Fruit fly (Drosophila melanogaster): ENCODE data around the gene Jhbp5.
A peak's percentile ranks its signal among the peaks of the same experiment; 100 is the strongest.

Gene Jhbp5

dm6 chr3R:16042137-16042899 is 3.6 kb downstream of the Jhbp5 start:
- TF ChIP-seq CG8159 (tag; optimal IDR thresholded peaks at IDR 0.05) (peak; percentile 17), Pif1B (GFP tag; optimal IDR thresholded peaks at IDR 0.05) (peak; percentile 16), fd96Ca (GFP tag; IDR thresholded peaks at IDR 0.05) (0 out of 3 replicates have a peak, but pooled peaks have one; percentile 46), Snoo (tag; optimal IDR thresholded peaks at IDR 0.05) (peak; percentile 9), Pif1A (GFP tag; optimal IDR thresholded peaks at IDR 0.05) (peak; percentile 11), EcR (GFP tag; optimal IDR thresholded peaks at IDR 0.05) (peak; percentile 82), CG13204 (GFP tag; optimal IDR thresholded peaks at IDR 0.05) (no peak), CG9948 (tag; optimal IDR thresholded peaks at IDR 0.05) (no peak), CG8301 (tag; optimal IDR thresholded peaks at IDR 0.05) (peak; percentile 36), CG4496 (GFP tag; IDR thresholded peaks at IDR 0.05) (peak; percentile 28; the same call in 2 of the 3 replicates), CG10348 (GFP tag; IDR thresholded peaks at IDR 0.05) (0 out of 2 replicates have a peak, but pooled peaks have one; percentile 9), rn (GFP tag; IDR thresholded peaks at IDR 0.05) (no peak), CG17806 (tag; optimal IDR thresholded peaks at IDR 0.05) (peak; percentile 10), CG32121 (GFP tag; IDR thresholded peaks at IDR 0.05) (no peak)

dm6 chr3R:16040925-16041324 is 5.0 kb downstream of the Jhbp5 start:
- TF ChIP-seq EcR (GFP tag; optimal IDR thresholded peaks at IDR 0.05) (no peak), D1 (tag; optimal IDR thresholded peaks at IDR 0.05) (peak; percentile 38), gl (tag; optimal IDR thresholded peaks at IDR 0.05) (no peak), fd96Ca (GFP tag; IDR thresholded peaks at IDR 0.05) (no peak)

dm6 chr3R:16039557-16039956 is 6.4 kb downstream of the Jhbp5 start:
- no peak for TF ChIP-seq CG17806 (tag; optimal IDR thresholded peaks at IDR 0.05)
- no peak for TF ChIP-seq CG12605 (GFP tag; IDR thresholded peaks at IDR 0.05)
- no peak for TF ChIP-seq CG8159 (tag; optimal IDR thresholded peaks at IDR 0.05)
- no peak for TF ChIP-seq D1 (tag; optimal IDR thresholded peaks at IDR 0.05)

dm6 chr3R:16038049-16038448 is 7.9 kb downstream of the Jhbp5 start:
- TF ChIP-seq CG34367 (tag; optimal IDR thresholded peaks at IDR 0.05) (no peak), rn (GFP tag; IDR thresholded peaks at IDR 0.05) (no peak), EcR (GFP tag; optimal IDR thresholded peaks at IDR 0.05) (no peak), CG8159 (tag; optimal IDR thresholded peaks at IDR 0.05) (no peak), D1 (tag; optimal IDR thresholded peaks at IDR 0.05) (peak; percentile 15), CG15710 (tag; optimal IDR thresholded peaks at IDR 0.05) (no peak)

- no peak for TF ChIP-seq CG9948 (tag; optimal IDR thresholded peaks at IDR 0.05)
Observed at dm6 chr3R:16034186-16034585, 11.7 kb downstream of the Jhbp5 start.

- no peak for TF ChIP-seq Ets98B (GFP tag; IDR thresholded peaks at IDR 0.05)
- TF ChIP-seq CG8159 (tag; optimal IDR thresholded peaks at IDR 0.05): no peak
- TF ChIP-seq CG32121 (GFP tag; IDR thresholded peaks at IDR 0.05): no peak
- no peak for TF ChIP-seq CG15710 (tag; optimal IDR thresholded peaks at IDR 0.05)
- no peak for TF ChIP-seq CG12605 (GFP tag; IDR thresholded peaks at IDR 0.05)
- no peak for TF ChIP-seq rn (GFP tag; IDR thresholded peaks at IDR 0.05)
- TF ChIP-seq EcR (GFP tag; optimal IDR thresholded peaks at IDR 0.05): no peak
- TF ChIP-seq CG4496 (GFP tag; IDR thresholded peaks at IDR 0.05): no peak
- no peak for TF ChIP-seq CG10348 (GFP tag; IDR thresholded peaks at IDR 0.05)
- TF ChIP-seq CG13204 (GFP tag; optimal IDR thresholded peaks at IDR 0.05): no peak
- TF ChIP-seq CG14655 (GFP tag; optimal IDR thresholded peaks at IDR 0.05): no peak
- TF ChIP-seq Pif1B (GFP tag; optimal IDR thresholded peaks at IDR 0.05): no peak
- TF ChIP-seq CG17806 (tag; optimal IDR thresholded peaks at IDR 0.05): no peak
- TF ChIP-seq Pif1A (GFP tag; optimal IDR thresholded peaks at IDR 0.05): no peak
- no peak for TF ChIP-seq CG34367 (tag; optimal IDR thresholded peaks at IDR 0.05)
- TF ChIP-seq CG8301 (tag; optimal IDR thresholded peaks at IDR 0.05): no peak
- no peak for TF ChIP-seq gl (tag; optimal IDR thresholded peaks at IDR 0.05)
- no peak for TF ChIP-seq Snoo (tag; optimal IDR thresholded peaks at IDR 0.05)
- TF ChIP-seq fd96Ca (GFP tag; IDR thresholded peaks at IDR 0.05): no peak
Observed at dm6 chr3R:16033727-16034126, 12.2 kb downstream of the Jhbp5 start.

dm6 chr3R:16030445-16030844 is 15.5 kb downstream of the Jhbp5 start:
- TF ChIP-seq CG4496 (GFP tag; IDR thresholded peaks at IDR 0.05): no peak

- no peak for TF ChIP-seq Snoo (tag; optimal IDR thresholded peaks at IDR 0.05)
- TF ChIP-seq rn (GFP tag; IDR thresholded peaks at IDR 0.05): no peak
- TF ChIP-seq CG13204 (GFP tag; optimal IDR thresholded peaks at IDR 0.05): no peak
- no peak for TF ChIP-seq CG10348 (GFP tag; IDR thresholded peaks at IDR 0.05)
- no peak for TF ChIP-seq CG17806 (tag; optimal IDR thresholded peaks at IDR 0.05)
- no peak for TF ChIP-seq Pif1A (GFP tag; optimal IDR thresholded peaks at IDR 0.05)
- no peak for TF ChIP-seq CG8301 (tag; optimal IDR thresholded peaks at IDR 0.05)
- TF ChIP-seq Ets98B (GFP tag; IDR thresholded peaks at IDR 0.05): no peak
- no peak for TF ChIP-seq CG9948 (tag; optimal IDR thresholded peaks at IDR 0.05)
- TF ChIP-seq CG34367 (tag; optimal IDR thresholded peaks at IDR 0.05): no peak
- TF ChIP-seq Pif1B (GFP tag; optimal IDR thresholded peaks at IDR 0.05): no peak
- no peak for TF ChIP-seq CG15710 (tag; optimal IDR thresholded peaks at IDR 0.05)
Observed at dm6 chr3R:16029584-16029983, 16.3 kb downstream of the Jhbp5 start.
